Fruit fly (Drosophila melanogaster): ENCODE results near the gene CG13004.

The CG13004 gene

dm6 chrX:16821216-16821615 is 14.1 kb downstream of the CG13004 start:
- no peak for TF ChIP-seq Dfd (GFP tag; optimal IDR thresholded peaks at IDR 0.05)
- TF ChIP-seq CG9705 (GFP tag; optimal IDR thresholded peaks at IDR 0.05), result no peak
- no peak for TF ChIP-seq Sp1 (GFP tag; optimal IDR thresholded peaks at IDR 0.05)
- TF ChIP-seq psq (GFP tag; optimal IDR thresholded peaks at IDR 0.05), result no peak
- no peak for TF ChIP-seq Jra (GFP tag; optimal IDR thresholded peaks at IDR 0.05)
- TF ChIP-seq foxo (GFP tag; optimal IDR thresholded peaks at IDR 0.05), result no peak
- no peak for TF ChIP-seq sv (GFP tag; optimal IDR thresholded peaks at IDR 0.05)
- TF ChIP-seq Hnf4 (GFP tag; optimal IDR thresholded peaks at IDR 0.05), result no peak
- no peak for TF ChIP-seq N (GFP tag; optimal IDR thresholded peaks at IDR 0.05)
- no peak for TF ChIP-seq ey (GFP tag; optimal IDR thresholded peaks at IDR 0.05)
- TF ChIP-seq dl (GFP tag; optimal IDR thresholded peaks at IDR 0.05; ENCODE audit: insufficient read depth in 1 of 2, partially characterized antibody in 2 of 2), result no peak
- no peak for TF ChIP-seq brk (GFP tag; optimal IDR thresholded peaks at IDR 0.05)
- TF ChIP-seq rgr (GFP tag; optimal IDR thresholded peaks at IDR 0.05), result no peak
- no peak for TF ChIP-seq dmrt93B (GFP tag; optimal IDR thresholded peaks at IDR 0.05)

DNA sequence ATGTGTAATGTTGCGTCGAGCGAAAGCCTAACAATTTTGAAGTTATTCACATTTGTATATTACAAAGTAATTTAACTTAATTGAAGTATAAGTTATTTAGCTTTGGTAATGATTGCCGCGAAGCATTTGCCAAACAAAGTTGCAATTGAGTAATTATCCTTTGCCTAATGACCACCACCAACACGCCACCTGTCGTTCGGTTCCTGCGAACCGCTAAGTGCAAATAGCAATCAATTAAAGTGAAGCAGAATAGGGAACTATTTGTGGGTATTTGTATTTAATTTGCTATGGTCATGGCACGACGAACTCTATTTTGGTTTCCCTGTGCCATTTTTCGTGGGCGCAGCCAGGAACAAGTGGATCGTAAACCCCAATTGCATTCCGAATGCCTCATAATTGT is 14.7 kb downstream of the CG13004 start:
- TF ChIP-seq pan (optimal IDR thresholded peaks at IDR 0.05) (no peak), Mio (GFP tag; optimal IDR thresholded peaks at IDR 0.05) (no peak), lola (GFP tag; optimal IDR thresholded peaks at IDR 0.05) (no peak), h (GFP tag; optimal IDR thresholded peaks at IDR 0.05) (no peak), Vsx2 (GFP tag; optimal IDR thresholded peaks at IDR 0.05; ENCODE audit: partially characterized antibody) (no peak)

DNA sequence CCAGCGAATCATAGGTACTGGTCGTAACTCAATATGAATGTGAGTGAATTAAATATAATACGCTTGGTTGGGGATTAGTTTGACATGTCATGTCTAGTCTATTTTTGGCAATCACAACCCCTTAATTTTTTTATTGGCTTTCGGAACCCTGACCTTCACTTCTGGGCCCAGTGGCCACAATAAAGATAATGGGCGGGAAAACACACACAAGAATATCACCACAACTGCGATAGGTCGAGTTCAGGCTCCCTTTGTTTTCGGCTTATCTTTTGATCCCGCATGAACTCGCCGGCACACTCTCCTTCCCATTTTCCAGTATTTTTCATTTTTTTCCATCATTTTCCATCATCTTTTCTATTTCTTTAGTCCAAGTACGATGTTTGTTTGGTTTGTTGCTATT is 17.1 kb downstream of the CG13004 start:
- TF ChIP-seq Mio (GFP tag; optimal IDR thresholded peaks at IDR 0.05) (no peak), dmrt93B (GFP tag; optimal IDR thresholded peaks at IDR 0.05) (no peak), Rel (GFP tag; optimal IDR thresholded peaks at IDR 0.05) (no peak), Rel (tag; optimal IDR thresholded peaks at IDR 0.05) (peak; percentile 31)

dm6 chrX:16816500-16816899 is 18.8 kb downstream of the CG13004 start:
- TF ChIP-seq Sp1 (GFP tag; optimal IDR thresholded peaks at IDR 0.05), result no peak
- TF ChIP-seq dl (GFP tag; optimal IDR thresholded peaks at IDR 0.05; ENCODE audit: insufficient read depth in 1 of 2, partially characterized antibody in 2 of 2), result no peak
- TF ChIP-seq Myc (optimal IDR thresholded peaks at IDR 0.05), result peak; percentile 70

DNA sequence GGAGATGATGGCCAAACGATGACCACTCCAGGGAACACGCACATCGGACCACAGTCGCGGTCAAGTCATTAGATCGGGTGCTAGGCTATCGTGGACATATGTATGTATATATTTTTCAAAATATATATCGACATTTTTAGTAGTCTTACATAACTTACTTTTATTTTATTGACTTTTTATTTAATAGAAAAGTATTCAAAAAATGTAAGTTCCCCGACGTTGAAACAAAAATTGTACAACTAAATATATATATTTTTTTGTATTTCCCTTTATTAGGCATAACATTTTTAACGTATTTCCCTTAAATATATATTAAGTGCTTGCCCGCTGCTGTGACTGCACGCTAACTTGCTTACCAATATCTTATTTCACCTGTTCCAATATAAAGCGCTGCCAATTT is 20.2 kb downstream of the CG13004 start:
- TF ChIP-seq CrebA (GFP tag; optimal IDR thresholded peaks at IDR 0.05; ENCODE audit: borderline replicate concordance) (no peak), foxo (GFP tag; optimal IDR thresholded peaks at IDR 0.05) (peak in 1 of 2 experiments; percentile 3)

- TF ChIP-seq foxo (GFP tag; optimal IDR thresholded peaks at IDR 0.05) (peak in 1 of 2 experiments; percentile 4), Jra (GFP tag; optimal IDR thresholded peaks at IDR 0.05) (no peak)
Observed at dm6 chrX:16814351-16814750, 21.0 kb downstream of the CG13004 start.

dm6 chrX:16813226-16813625 is 22.1 kb downstream of the CG13004 start:
- TF ChIP-seq ey (GFP tag; optimal IDR thresholded peaks at IDR 0.05), result no peak
- no peak for TF ChIP-seq foxo (GFP tag; optimal IDR thresholded peaks at IDR 0.05)
- no peak for TF ChIP-seq CG32264 (GFP tag; optimal IDR thresholded peaks at IDR 0.05)
- no peak for TF ChIP-seq Hr83 (GFP tag; optimal IDR thresholded peaks at IDR 0.05; ENCODE audit: poor library complexity, severe bottlenecking)
- no peak for TF ChIP-seq pan (optimal IDR thresholded peaks at IDR 0.05)

DNA sequence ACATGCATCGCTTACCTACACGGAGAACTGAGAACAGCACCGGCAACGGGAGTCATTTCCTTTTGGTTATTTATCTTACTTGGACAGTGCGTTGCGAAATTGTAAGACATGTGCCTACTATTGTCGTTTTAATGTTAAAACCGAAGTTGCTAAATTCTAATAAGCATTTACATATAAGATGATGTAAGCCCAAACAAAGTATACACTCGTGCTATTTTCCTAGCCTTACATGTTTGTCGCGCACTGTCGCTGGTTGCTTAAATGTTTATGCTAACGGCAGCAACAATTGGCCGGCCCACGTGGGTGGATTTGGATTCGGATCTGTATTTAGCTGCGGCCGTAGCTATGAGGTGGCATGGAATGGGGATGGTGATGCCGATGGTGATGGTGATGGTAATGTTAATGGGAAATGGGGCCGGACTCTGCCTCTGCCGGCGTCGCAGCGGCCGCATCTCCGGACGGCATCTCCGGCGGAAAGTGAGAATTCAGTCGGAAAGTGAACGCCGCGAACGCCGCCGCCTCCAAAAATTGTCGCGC is 24.0 kb downstream of the CG13004 start, which contains the start of gene CG4829:
TSS of gene CG4829 (plus strand) at position 487 of the 537 bp plus-strand sequence.
- TF ChIP-seq Vsx2 (GFP tag; optimal IDR thresholded peaks at IDR 0.05; ENCODE audit: partially characterized antibody) (no peak), CG32264 (GFP tag; optimal IDR thresholded peaks at IDR 0.05) (no peak), pan (optimal IDR thresholded peaks at IDR 0.05) (no peak), Hr78 (GFP tag; optimal IDR thresholded peaks at IDR 0.05) (no peak), Dfd (GFP tag; optimal IDR thresholded peaks at IDR 0.05) (no peak), Sp1 (GFP tag; optimal IDR thresholded peaks at IDR 0.05) (peak; percentile 14), dl (GFP tag; optimal IDR thresholded peaks at IDR 0.05; ENCODE audit: insufficient read depth in 1 of 2, partially characterized antibody in 2 of 2) (no peak), dmrt93B (GFP tag; optimal IDR thresholded peaks at IDR 0.05) (peak; percentile 32), woc (GFP tag; optimal IDR thresholded peaks at IDR 0.05) (no peak), ey (GFP tag; optimal IDR thresholded peaks at IDR 0.05) (peak; percentile 33), lola (GFP tag; optimal IDR thresholded peaks at IDR 0.05) (no peak), dsf (GFP tag; optimal IDR thresholded peaks at IDR 0.05; ENCODE audit: borderline replicate concordance) (no peak), h (GFP tag; optimal IDR thresholded peaks at IDR 0.05) (peak; percentile 65), rgr (GFP tag; optimal IDR thresholded peaks at IDR 0.05) (peak; percentile 40), Rel (GFP tag; optimal IDR thresholded peaks at IDR 0.05) (no peak), Rel (tag; optimal IDR thresholded peaks at IDR 0.05) (no peak), brk (GFP tag; optimal IDR thresholded peaks at IDR 0.05) (no peak), Hnf4 (GFP tag; optimal IDR thresholded peaks at IDR 0.05) (no peak), Mio (GFP tag; optimal IDR thresholded peaks at IDR 0.05) (no peak), GATAd (GFP tag; optimal IDR thresholded peaks at IDR 0.05) (no peak), jim (GFP tag; optimal IDR thresholded peaks at IDR 0.05) (no peak), psq (GFP tag; optimal IDR thresholded peaks at IDR 0.05) (no peak), Dif (GFP tag; optimal IDR thresholded peaks at IDR 0.05; ENCODE audit: partially characterized antibody) (no peak), Myc (optimal IDR thresholded peaks at IDR 0.05) (no peak), CrebA (GFP tag; optimal IDR thresholded peaks at IDR 0.05; ENCODE audit: borderline replicate concordance) (no peak), usp (GFP tag; optimal IDR thresholded peaks at IDR 0.05) (no peak), br (GFP tag; optimal IDR thresholded peaks at IDR 0.05) (peak; percentile 31)
